Worm (Caenorhabditis elegans) whole organism, L1 larva: ENCODE measurements around the gene gck-1.

Source experiments
- egl-27 ChIP-seq, 2 experiments: fragments of 150-350 bp in 1 of 2; sonication (generic microtip); optimal IDR thresholded peaks; 3 replicates each; lab custom pipeline; 2017 to 2018; ENCODE audit warnings: missing biosample characterization in 2 of 2, missing genetic modification characterization in 2 of 2, missing genetic modification reagents in 2 of 2
- elt-3 ChIP-seq, 6 experiments: fragments of 150-350 bp in 1 of 6; sonication (generic microtip); optimal IDR thresholded peaks; 2 replicates each; lab custom pipeline; 2017 to 2018; ENCODE audit warnings: missing biosample characterization in 6 of 6, missing genetic modification characterization in 6 of 6, inconsistent platforms in 1 of 6
- mdl-1 ChIP-seq, 2 experiments: fragments of 150-350 bp; optimal IDR thresholded peaks; 2 replicates each; lab custom pipeline; 2014 to 2017; ENCODE audit warnings: missing biosample characterization in 2 of 2, missing genetic modification characterization in 2 of 2, inconsistent platforms in 1 of 2
- nhr-28 ChIP-seq: fragments of 150-350 bp; optimal IDR thresholded peaks from 2 replicates; lab custom pipeline; 2014; ENCODE audit warnings: missing biosample characterization, missing genetic modification characterization
- nhr-90 ChIP-seq: sonication (generic microtip); optimal IDR thresholded peaks from 2 replicates; lab custom pipeline; 2016; ENCODE audit warnings: mild to moderate bottlenecking, missing genetic modification characterization, missing compliant biosample characterization; ENCODE audit not compliant: poor library complexity
- skn-1 ChIP-seq: fragments of 150-350 bp; optimal IDR thresholded peaks from 2 replicates; lab custom pipeline; 2014; ENCODE audit warnings: missing biosample characterization, missing genetic modification characterization
- tbx-2 ChIP-seq: sonication (generic microtip); optimal IDR thresholded peaks from 2 replicates; lab custom pipeline; 2016; ENCODE audit warnings: missing genetic modification characterization, missing compliant biosample characterization
- zip-4 ChIP-seq: fragments of 200-800 bp; sonication (Bioruptor generic); optimal IDR thresholded peaks from 2 replicates; lab custom pipeline; 2018; ENCODE audit warnings: mild to moderate bottlenecking, missing genetic modification characterization, moderate library complexity, missing compliant biosample characterization
- ztf-11 ChIP-seq, 2 experiments: sonication (generic microtip); optimal IDR thresholded peaks; 2 replicates each; lab custom pipeline; 2016 to 2017; ENCODE audit warnings: missing genetic modification characterization in 2 of 2, missing biosample characterization in 1 of 2, missing compliant biosample characterization in 1 of 2
- ztf-4 ChIP-seq: fragments of 150-350 bp; optimal IDR thresholded peaks from 2 replicates; lab custom pipeline; 2014; ENCODE audit warnings: missing biosample characterization, missing genetic modification characterization

- TF ChIP-seq ztf-11 (tag; optimal IDR thresholded peaks at IDR 0.05; lab: Kevin White, UChicago) (no peak), elt-3 (tag; optimal IDR thresholded peaks at IDR 0.05; lab: Kevin White, UChicago) (no peak), skn-1 (no peak), zip-4 (no peak), ztf-4 (tag; lab: Kevin White, UChicago) (no peak), egl-27 (tag; optimal IDR thresholded peaks at IDR 0.05; lab: Kevin White, UChicago) (no peak), nhr-90 (tag; lab: Kevin White, UChicago) (no peak), tbx-2 (tag; lab: Kevin White, UChicago) (no peak), nhr-28 (tag; lab: Kevin White, UChicago) (no peak), mdl-1 (tag; optimal IDR thresholded peaks at IDR 0.05; lab: Kevin White, UChicago) (no peak)
Observed at ce11 chrV:8905656-8906055, 41.9 kb upstream of the gck-1 start.
